Fruit fly (Drosophila melanogaster) whole organism, embryonic: Measurements from ENCODE around the gene SmydA-9.

Experiments
- Adf1 ChIP-seq: fragments of 200-800 bp; sonication (Bioruptor generic); IDR thresholded peaks from 2 replicates; pipeline ENCODE4 v1.3.6; 2022; ENCODE audit warnings: missing biosample characterization, missing genetic modification characterization
- BEAF-32 ChIP-seq: fragments of 200-800 bp; sonication (Bioruptor generic); optimal IDR thresholded peaks from 3 replicates; lab custom pipeline; 2017; ENCODE audit warnings: missing biosample characterization, missing genetic modification characterization, mild to moderate bottlenecking, moderate library complexity, missing genetic modification reagents
- Bdp1 ChIP-seq: fragments of 200-800 bp; sonication (Bioruptor generic); optimal IDR thresholded peaks from 3 replicates; lab custom pipeline; 2016; ENCODE audit warnings: missing biosample characterization, missing genetic modification characterization
- Bgb ChIP-seq: fragments of 200-800 bp; sonication (Bioruptor generic); IDR thresholded peaks from 2 replicates; pipeline ENCODE4 v1.3.6; 2022; ENCODE audit warnings: missing biosample characterization, missing genetic modification characterization; ENCODE audit not compliant: partially characterized antibody
- CG11247 ChIP-seq: fragments of 200-800 bp; sonication (Bioruptor generic); IDR thresholded peaks from 2 replicates; pipeline ENCODE4 v1.3.6; 2022; ENCODE audit warnings: missing biosample characterization, missing genetic modification characterization
- CG12391 ChIP-seq: fragments of 200-800 bp; sonication (Bioruptor generic); optimal IDR thresholded peaks from 3 replicates; lab custom pipeline; 2018; ENCODE audit warnings: missing biosample characterization, mild to moderate bottlenecking, missing genetic modification characterization, moderate library complexity
- CG12659 ChIP-seq: fragments of 200-800 bp; sonication (Bioruptor generic); optimal IDR thresholded peaks from 3 replicates; lab custom pipeline; 2017; ENCODE audit warnings: mild to moderate bottlenecking, missing biosample characterization, missing genetic modification reagents, missing genetic modification characterization
- CG13775 ChIP-seq: fragments of 200-800 bp; sonication (Bioruptor generic); optimal IDR thresholded peaks from 3 replicates; lab custom pipeline; 2017; ENCODE audit warnings: missing biosample characterization, mild to moderate bottlenecking, missing genetic modification characterization
- CG14050 ChIP-seq: fragments of 200-800 bp; sonication (Bioruptor generic); IDR thresholded peaks from 3 replicates; pipeline ENCODE4 v1.3.6; 2022; ENCODE audit warnings: missing biosample characterization, missing genetic modification characterization
- CG1602 ChIP-seq: fragments of 200-800 bp; sonication (Bioruptor generic); optimal IDR thresholded peaks from 3 replicates; lab custom pipeline; 2016; ENCODE audit warnings: missing biosample characterization, missing genetic modification characterization
- CG18262 ChIP-seq: fragments of 200-800 bp; optimal IDR thresholded peaks from 3 replicates; lab custom pipeline; 2019; ENCODE audit warnings: missing biosample characterization, mild to moderate bottlenecking, missing genetic modification characterization, moderate library complexity
- CG2889 ChIP-seq: fragments of 200-800 bp; sonication (Bioruptor generic); IDR thresholded peaks from 3 replicates; pipeline ENCODE4 v1.3.6; 2022; ENCODE audit warnings: missing biosample characterization, missing genetic modification characterization
- CG3065 ChIP-seq: fragments of 200-800 bp; sonication (Bioruptor generic); optimal IDR thresholded peaks from 2 replicates; lab custom pipeline; 2016; ENCODE audit warnings: missing biosample characterization, missing genetic modification characterization
- CG3726 ChIP-seq: fragments of 200-800 bp; sonication (Bioruptor generic); IDR thresholded peaks from 3 replicates; pipeline ENCODE4, ENCODE4 v1.3.6; 2022; ENCODE audit warnings: missing biosample characterization, missing genetic modification characterization
- CG3838 ChIP-seq: fragments of 200-800 bp; sonication (Bioruptor generic); optimal IDR thresholded peaks from 3 replicates; lab custom pipeline; 2016; ENCODE audit warnings: missing biosample characterization, missing genetic modification characterization
- CG4328 ChIP-seq: fragments of 200-800 bp; sonication (Bioruptor generic); optimal IDR thresholded peaks from 3 replicates; lab custom pipeline; 2017; ENCODE audit warnings: missing biosample characterization, missing genetic modification reagents, missing genetic modification characterization
- CG4424 ChIP-seq: fragments of 200-800 bp; sonication (Bioruptor generic); optimal IDR thresholded peaks from 3 replicates; lab custom pipeline; 2016; ENCODE audit warnings: missing biosample characterization, missing genetic modification characterization
- CG4617 ChIP-seq: fragments of 200-800 bp; sonication (Bioruptor generic); optimal IDR thresholded peaks from 3 replicates; lab custom pipeline; 2016; ENCODE audit warnings: missing biosample characterization, missing genetic modification characterization, borderline replicate concordance
- CG4707 ChIP-seq: fragments of 200-800 bp; sonication (Bioruptor generic); optimal IDR thresholded peaks from 2 replicates; lab custom pipeline; 2018; ENCODE audit warnings: missing biosample characterization, mild to moderate bottlenecking, missing genetic modification characterization, moderate library complexity
- CG7372 ChIP-seq: fragments of 200-800 bp; sonication (Bioruptor generic); IDR thresholded peaks from 2 replicates; pipeline ENCODE4 v1.3.6; 2022; ENCODE audit warnings: missing biosample characterization, missing genetic modification characterization
- CG7928 ChIP-seq: fragments of 200-800 bp; sonication (Bioruptor generic); optimal IDR thresholded peaks from 2 replicates; lab custom pipeline; 2017; ENCODE audit warnings: missing biosample characterization, mild to moderate bottlenecking, missing genetic modification characterization
- CG8281 ChIP-seq: fragments of 200-800 bp; sonication (Bioruptor generic); optimal IDR thresholded peaks from 2 replicates; lab custom pipeline; 2018; ENCODE audit warnings: missing biosample characterization, mild to moderate bottlenecking, missing genetic modification characterization, moderate library complexity
- CG8924 ChIP-seq: fragments of 200-800 bp; optimal IDR thresholded peaks from 3 replicates; lab custom pipeline; 2019; ENCODE audit warnings: missing biosample characterization, mild to moderate bottlenecking, missing genetic modification characterization, moderate library complexity
- CG9876 ChIP-seq: fragments of 200-800 bp; sonication (Bioruptor generic); optimal IDR thresholded peaks from 2 replicates; lab custom pipeline; 2016; ENCODE audit warnings: missing biosample characterization, missing genetic modification characterization
- Dll ChIP-seq: fragments of 200-800 bp; sonication (Bioruptor generic); IDR thresholded peaks from 4 replicates; pipeline ENCODE4 v1.3.6; 2022; ENCODE audit warnings: missing biosample characterization, missing genetic modification characterization; ENCODE audit not compliant: partially characterized antibody
- Drgx ChIP-seq: fragments of 200-800 bp; sonication (Bioruptor generic); IDR thresholded peaks from 2 replicates; pipeline ENCODE4 v1.3.6; 2022; ENCODE audit warnings: missing biosample characterization, missing genetic modification characterization
- Fer1 ChIP-seq: fragments of 200-800 bp; sonication (Bioruptor generic); optimal IDR thresholded peaks from 2 replicates; lab custom pipeline; 2017; ENCODE audit warnings: missing biosample characterization, mild to moderate bottlenecking, missing genetic modification characterization
- HLH3B ChIP-seq: fragments of 200-800 bp; sonication (Bioruptor generic); IDR thresholded peaks from 2 replicates; pipeline ENCODE4 v1.3.6; 2022; ENCODE audit warnings: missing biosample characterization, missing genetic modification characterization
- Hmr ChIP-seq: fragments of 200-800 bp; sonication (Bioruptor generic); optimal IDR thresholded peaks from 3 replicates; lab custom pipeline; 2017; ENCODE audit warnings: mild to moderate bottlenecking, missing biosample characterization, missing genetic modification reagents, missing genetic modification characterization
- Hr78 ChIP-seq, 2 experiments: fragments of 200-800 bp in 1 of 2; fragments of >200 bp in 1 of 2; sonication (Bioruptor generic) in 1 of 2; optimal IDR thresholded peaks; 2 replicates each; lab custom pipeline; 2017 to 2019; ENCODE audit warnings: missing biosample characterization in 2 of 2, missing genetic modification characterization in 2 of 2, mild to moderate bottlenecking in 1 of 2, moderate library complexity in 1 of 2
- MTF-1 ChIP-seq: fragments of 200-800 bp; sonication (Bioruptor generic); optimal IDR thresholded peaks from 2 replicates; lab custom pipeline; 2018; ENCODE audit warnings: missing biosample characterization, mild to moderate bottlenecking, missing genetic modification characterization, borderline replicate concordance
- NFAT ChIP-seq: fragments of 200-800 bp; sonication (Bioruptor generic); IDR thresholded peaks from 2 replicates; pipeline ENCODE4 v1.3.6; 2022; ENCODE audit warnings: missing biosample characterization, missing genetic modification characterization
- Nf-YA ChIP-seq: fragments of 200-800 bp; sonication (Bioruptor generic); IDR thresholded peaks from 2 replicates; pipeline ENCODE4 v1.3.6; 2022; ENCODE audit warnings: missing biosample characterization, missing genetic modification characterization
- Opbp ChIP-seq: fragments of 200-800 bp; sonication (Bioruptor generic); IDR thresholded peaks from 3 replicates; pipeline ENCODE4 v1.3.6; 2022; ENCODE audit warnings: missing biosample characterization, missing genetic modification characterization; ENCODE audit not compliant: partially characterized antibody
- ab ChIP-seq: fragments of 200-800 bp; sonication (Bioruptor generic); optimal IDR thresholded peaks from 2 replicates; lab custom pipeline; 2016; ENCODE audit warnings: missing biosample characterization, missing genetic modification characterization
- ac ChIP-seq: fragments of 200-800 bp; sonication (Bioruptor generic); optimal IDR thresholded peaks from 3 replicates; lab custom pipeline; 2017; ENCODE audit warnings: missing biosample characterization, mild to moderate bottlenecking, missing genetic modification characterization
- al ChIP-seq: fragments of 200-800 bp; sonication (Bioruptor generic); IDR thresholded peaks from 2 replicates; pipeline ENCODE4 v1.3.6; 2022; ENCODE audit warnings: missing biosample characterization, missing genetic modification characterization
- bbx ChIP-seq: fragments of 200-800 bp; sonication (Bioruptor generic); IDR thresholded peaks from 2 replicates; pipeline ENCODE4 v1.3.6; 2022; ENCODE audit warnings: missing biosample characterization, missing genetic modification characterization; ENCODE audit not compliant: partially characterized antibody
- ci ChIP-seq: fragments of 200-800 bp; sonication (Bioruptor generic); IDR thresholded peaks from 3 replicates; pipeline ENCODE4 v1.3.6; 2022; ENCODE audit warnings: missing biosample characterization, missing genetic modification characterization
- cwo ChIP-seq: fragments of 200-800 bp; sonication (Bioruptor generic); optimal IDR thresholded peaks from 3 replicates; lab custom pipeline; 2017; ENCODE audit warnings: missing biosample characterization, missing genetic modification characterization, mild to moderate bottlenecking, moderate library complexity, missing genetic modification reagents
- en ChIP-seq: fragments of 200-800 bp; sonication (Bioruptor generic); optimal IDR thresholded peaks from 2 replicates; lab custom pipeline; 2016; ENCODE audit warnings: missing biosample characterization, missing genetic modification characterization
- fd102C ChIP-seq: fragments of 200-800 bp; sonication (Bioruptor generic); optimal IDR thresholded peaks from 2 replicates; lab custom pipeline; 2018; ENCODE audit warnings: missing biosample characterization, mild to moderate bottlenecking, missing genetic modification characterization, moderate library complexity
- hth ChIP-seq: fragments of >200 bp; optimal IDR thresholded peaks from 2 replicates; lab custom pipeline; 2017; ENCODE audit warnings: inconsistent platforms
- nom ChIP-seq: fragments of 200-800 bp; sonication (Bioruptor generic); optimal IDR thresholded peaks from 2 replicates; lab custom pipeline; 2017; ENCODE audit warnings: missing biosample characterization, missing genetic modification characterization, mild to moderate bottlenecking, moderate library complexity, missing genetic modification reagents
- pita ChIP-seq: fragments of 200-800 bp; sonication (Bioruptor generic); optimal IDR thresholded peaks from 2 replicates; lab custom pipeline; 2017; ENCODE audit warnings: missing biosample characterization, mild to moderate bottlenecking, missing genetic modification characterization
- repo ChIP-seq: fragments of 200-800 bp; sonication (Bioruptor generic); optimal IDR thresholded peaks from 2 replicates; lab custom pipeline; 2016; ENCODE audit warnings: missing biosample characterization, missing genetic modification characterization
- sens-2 ChIP-seq: fragments of 200-800 bp; sonication (Bioruptor generic); IDR thresholded peaks from 2 replicates; pipeline ENCODE4 v1.3.6; 2022; ENCODE audit warnings: missing biosample characterization, missing genetic modification characterization
- seq ChIP-seq: fragments of 200-800 bp; sonication (Bioruptor generic); IDR thresholded peaks from 2 replicates; pipeline ENCODE4 v1.3.6; 2022; ENCODE audit warnings: missing biosample characterization, missing genetic modification characterization
- sqz ChIP-seq: fragments of 200-800 bp; sonication (Bioruptor generic); optimal IDR thresholded peaks from 3 replicates; lab custom pipeline; 2018; ENCODE audit warnings: missing biosample characterization, mild to moderate bottlenecking, missing genetic modification characterization
- vfl ChIP-seq: fragments of 200-800 bp; sonication (Bioruptor generic); optimal IDR thresholded peaks from 2 replicates; lab custom pipeline; 2016; ENCODE audit warnings: missing biosample characterization, missing genetic modification characterization

SmydA-9 gene

dm6 chrX:9156388-9156823 is 54.3 kb downstream of the SmydA-9 start, which contains the start of gene His3.3B (continued):
- TF ChIP-seq sens-2 (GFP tag; lab: Robert Waterston, UW) (no peak), CG12391 (no peak), CG1602 (no peak), Drgx (GFP tag; lab: Robert Waterston, UW) (no peak), CG2889 (GFP tag; lab: Robert Waterston, UW) (no peak), BEAF-32 (GFP tag; lab: Kevin White, UChicago) (peak; percentile 60), CG7928 (GFP tag; lab: Kevin White, UChicago) (peak; percentile 3), CG4617 (no peak), CG4424 (peak; percentile 5), CG8281 (tag; lab: Kevin White, UChicago) (no peak), CG8924 (tag; lab: Kevin White, UChicago) (no peak), Nf-YA (no peak), Adf1 (no peak), MTF-1 (GFP tag; lab: Kevin White, UChicago) (no peak), fd102C (no peak), hth (lab: Kevin White, UChicago) (no peak), nom (no peak), repo (GFP tag; lab: Kevin White, UChicago) (no peak), CG4707 (peak; percentile 4), CG9876 (no peak), Fer1 (peak; percentile 70), cwo (GFP tag; lab: Kevin White, UChicago) (peak; percentile 49), CG13775 (GFP tag; lab: Kevin White, UChicago) (no peak), CG14050 (no peak), pita (GFP tag; lab: Kevin White, UChicago) (peak; percentile 50), ab (GFP tag; lab: Kevin White, UChicago) (no peak), CG3065 (GFP tag; lab: Kevin White, UChicago) (peak; percentile 82), CG12659 (GFP tag; lab: Kevin White, UChicago) (peak; percentile 78), Hr78 (GFP tag; optimal IDR thresholded peaks at IDR 0.05; lab: Kevin White, UChicago) (no peak), CG3838 (no peak), CG4328 (GFP tag; lab: Kevin White, UChicago) (no peak), en (GFP tag; lab: Kevin White, UChicago) (no peak), vfl (GFP tag; lab: Kevin White, UChicago) (no peak), Bdp1 (GFP tag; lab: Kevin White, UChicago) (no peak), Bgb (GFP tag; lab: Robert Waterston, UW) (peak; percentile 48; the same call in 1 of the 2 replicates), CG18262 (tag; lab: Kevin White, UChicago) (no peak), seq (peak; percentile 11; the same call in 1 of the 2 replicates), bbx (GFP tag; lab: Robert Waterston, UW) (peak; percentile 21; the same call in 1 of the 2 replicates), CG7372 (GFP tag; lab: Robert Waterston, UW) (no peak), sqz (GFP tag; lab: Kevin White, UChicago) (peak; percentile 62), NFAT (GFP tag; lab: Robert Waterston, UW) (peak; percentile 28; the same call in 1 of the 2 replicates), ci (GFP tag; lab: Robert Waterston, UW) (peak; percentile 58; the same call in 1 of the 3 replicates), al (GFP tag; lab: Robert Waterston, UW) (no peak), CG3726 (GFP tag; lab: Robert Waterston, UW) (no peak), Dll (GFP tag; lab: Robert Waterston, UW) (peak; percentile 56; the same call in 1 of the 4 replicates), CG11247 (no peak), Hmr (GFP tag; lab: Kevin White, UChicago) (no peak), HLH3B (no peak), ac (GFP tag; lab: Kevin White, UChicago) (no peak), Opbp (peak; percentile 38; the same call in 2 of the 3 replicates)
